Fruit fly (Drosophila melanogaster): ENCODE data around the gene CG3156.

The CG3156 gene

dm6 chrX:457803-458202 is 29.9 kb upstream of the CG3156 start (continued):
- TF ChIP-seq CG18599 (GFP tag; optimal IDR thresholded peaks at IDR 0.05): no peak
- no peak for TF ChIP-seq tx (GFP tag; optimal IDR thresholded peaks at IDR 0.05)
- TF ChIP-seq CG17912 (GFP tag; optimal IDR thresholded peaks at IDR 0.05): no peak
- TF ChIP-seq gcm (GFP tag; optimal IDR thresholded peaks at IDR 0.05): peak; percentile 34
- TF ChIP-seq NC2β (GFP tag; optimal IDR thresholded peaks at IDR 0.05): no peak
- TF ChIP-seq Pdp1 (GFP tag; optimal IDR thresholded peaks at IDR 0.05): no peak
- TF ChIP-seq CG11560 (tag; IDR thresholded peaks at IDR 0.05): no peak
- peak; percentile 83 for TF ChIP-seq CG18262 (tag; optimal IDR thresholded peaks at IDR 0.05)
- no peak for TF ChIP-seq Dek (tag; optimal IDR thresholded peaks at IDR 0.05)
- TF ChIP-seq btn (GFP tag; optimal IDR thresholded peaks at IDR 0.05): no peak
- TF ChIP-seq schlank (tag; optimal IDR thresholded peaks at IDR 0.05): no peak
- no peak for TF ChIP-seq CG17385 (GFP tag; optimal IDR thresholded peaks at IDR 0.05)
- TF ChIP-seq sima (GFP tag; optimal IDR thresholded peaks at IDR 0.05): no peak
- TF ChIP-seq rib (GFP tag; IDR thresholded peaks at IDR 0.05): no peak
- TF ChIP-seq CHES-1-like (GFP tag; optimal IDR thresholded peaks at IDR 0.05): no peak
- peak; percentile 52; the same call in 2 of the 3 replicates for TF ChIP-seq row (GFP tag; IDR thresholded peaks at IDR 0.05)
- no peak for TF ChIP-seq Ets97D (GFP tag; optimal IDR thresholded peaks at IDR 0.05)
- no peak for TF ChIP-seq dmrt99B (tag; optimal IDR thresholded peaks at IDR 0.05)
- no peak for TF ChIP-seq B-H2 (GFP tag; optimal IDR thresholded peaks at IDR 0.05)
- TF ChIP-seq CG11504 (tag; optimal IDR thresholded peaks at IDR 0.05): no peak
- no peak for TF ChIP-seq CG12744 (GFP tag; optimal IDR thresholded peaks at IDR 0.05)
- peak; percentile 26 for TF ChIP-seq CG1233 (GFP tag; optimal IDR thresholded peaks at IDR 0.05)
- TF ChIP-seq bbx (GFP tag; IDR thresholded peaks at IDR 0.05; ENCODE audit: partially characterized antibody): no peak
- TF ChIP-seq esg (GFP tag; conservative IDR thresholded peaks at IDR 0.05): no peak
- TF ChIP-seq CG5953 (GFP tag; IDR thresholded peaks at IDR 0.05): no peak
- TF ChIP-seq Scr (GFP tag; IDR thresholded peaks at IDR 0.05; ENCODE audit: partially characterized antibody): no peak
- TF ChIP-seq jing (GFP tag; optimal IDR thresholded peaks at IDR 0.05): no peak
- TF ChIP-seq Max (GFP tag; optimal IDR thresholded peaks at IDR 0.05): no peak
- TF ChIP-seq sisA (GFP tag; IDR thresholded peaks at IDR 0.05): no peak
- no peak for TF ChIP-seq CG7357 (GFP tag; IDR thresholded peaks at IDR 0.05)
- TF ChIP-seq CG8281 (tag; optimal IDR thresholded peaks at IDR 0.05): no peak
- TF ChIP-seq cg (GFP tag; optimal IDR thresholded peaks at IDR 0.05): no peak
- TF ChIP-seq CG2116 (GFP tag; optimal IDR thresholded peaks at IDR 0.05): no peak
- no peak for TF ChIP-seq HHEX (GFP tag; optimal IDR thresholded peaks at IDR 0.05)
- TF ChIP-seq CG11696 (GFP tag; IDR thresholded peaks at IDR 0.05): no peak
- no peak for TF ChIP-seq Fer1 (GFP tag; optimal IDR thresholded peaks at IDR 0.05)
- TF ChIP-seq HLH3B (GFP tag; IDR thresholded peaks at IDR 0.05): no peak
- no peak for TF ChIP-seq CG1529 (GFP tag; optimal IDR thresholded peaks at IDR 0.05)
- no peak for TF ChIP-seq wek (GFP tag; optimal IDR thresholded peaks at IDR 0.05)
- TF ChIP-seq ttk (GFP tag; IDR thresholded peaks at IDR 0.05): no peak
- peak; percentile 13 for TF ChIP-seq CG4424 (GFP tag; optimal IDR thresholded peaks at IDR 0.05)
- no peak for TF ChIP-seq CG10565 (GFP tag; optimal IDR thresholded peaks at IDR 0.05)
- TF ChIP-seq Six4 (GFP tag; optimal IDR thresholded peaks at IDR 0.05): no peak
- peak; percentile 76 for TF ChIP-seq zen (tag; optimal IDR thresholded peaks at IDR 0.05)
- TF ChIP-seq CG12659 (GFP tag; optimal IDR thresholded peaks at IDR 0.05): no peak
- no peak for TF ChIP-seq Awh (GFP tag; IDR thresholded peaks at IDR 0.05)
- TF ChIP-seq p53 (GFP tag; optimal IDR thresholded peaks at IDR 0.05): no peak
- TF ChIP-seq cas (GFP tag; IDR thresholded peaks at IDR 0.05): no peak
- peak; percentile 15 for TF ChIP-seq CG6254 (GFP tag; optimal IDR thresholded peaks at IDR 0.05)
- TF ChIP-seq psq (GFP tag; optimal IDR thresholded peaks at IDR 0.05): no peak
- TF ChIP-seq hb (GFP tag; IDR thresholded peaks at IDR 0.05; ENCODE audit: partially characterized antibody): no peak
- TF ChIP-seq CG18476 (GFP tag; optimal IDR thresholded peaks at IDR 0.05): no peak

Data from whole organism, embryonic.